Worm (Caenorhabditis elegans): ENCODE data around the gene pals-33.

pals-33 gene

DNA sequence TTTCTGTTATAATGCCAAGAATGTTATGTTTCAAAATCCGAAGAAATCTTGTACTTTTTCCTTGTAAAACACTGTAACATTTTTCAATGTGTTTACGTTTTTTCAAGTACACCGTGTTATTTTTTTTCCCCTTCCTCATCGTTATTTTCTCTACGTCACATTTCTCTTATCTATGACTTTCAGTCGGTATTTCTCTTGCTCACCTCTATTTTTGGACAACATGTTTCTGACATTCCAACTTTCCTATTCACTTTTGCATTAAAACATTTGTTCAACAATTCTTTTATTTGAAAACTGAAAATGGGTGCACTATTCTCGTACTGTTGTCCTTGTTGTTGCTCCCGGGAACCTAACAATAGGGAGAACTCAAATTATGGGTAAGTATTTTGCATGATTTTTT, at the start of gene pals-33:
Gene pals-33, plus strand, starts transcription at position 301 of the 400 bp plus-strand sequence.
- TF ChIP-seq cog-1 (tag; optimal IDR thresholded peaks at IDR 0.05) = no peak
- TF ChIP-seq T22C8.4 (GFP tag; IDR thresholded peaks at IDR 0.05) = no peak

DNA sequence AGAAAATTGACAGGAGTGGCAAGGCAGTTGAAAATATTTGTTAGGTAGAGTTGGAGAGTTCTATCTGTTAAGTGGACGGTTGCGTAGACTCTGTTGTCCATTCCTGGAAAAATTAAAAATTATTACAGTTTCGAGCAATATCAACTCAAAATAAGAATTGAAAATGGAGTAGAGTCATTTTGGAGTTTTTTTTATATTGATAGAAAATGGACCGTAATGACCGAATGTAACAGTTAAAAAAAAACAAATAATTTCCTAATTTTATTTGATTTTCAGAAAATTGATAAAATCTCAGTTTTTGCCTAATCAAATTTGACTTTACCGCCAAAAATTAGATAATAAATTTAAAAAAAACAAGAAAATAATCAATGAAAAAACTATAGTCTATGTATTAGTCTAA, 46.2 kb upstream of the pals-33 start, which contains the start of gene F59B1.4:
Gene F59B1.4, minus strand, starts transcription at position 101 of the 400 bp plus-strand sequence.
- TF ChIP-seq T22C8.4 (GFP tag; IDR thresholded peaks at IDR 0.05) (no peak), klf-2 (GFP tag; conservative IDR thresholded peaks at IDR 0.05) (no peak), tab-1 (GFP tag; IDR thresholded peaks at IDR 0.05) (no peak), ref-1 (GFP tag; conservative IDR thresholded peaks at IDR 0.05) (no peak), cog-1 (tag; optimal IDR thresholded peaks at IDR 0.05) (no peak), med-1 (GFP tag; optimal IDR thresholded peaks at IDR 0.05; ENCODE audit: insufficient read depth) (no peak), ztf-29 (GFP tag; IDR thresholded peaks at IDR 0.05) (no peak), flt-1 (GFP tag; IDR thresholded peaks at IDR 0.05) (no peak), ztf-23 (GFP tag; IDR thresholded peaks at IDR 0.05) (no peak)

DNA sequence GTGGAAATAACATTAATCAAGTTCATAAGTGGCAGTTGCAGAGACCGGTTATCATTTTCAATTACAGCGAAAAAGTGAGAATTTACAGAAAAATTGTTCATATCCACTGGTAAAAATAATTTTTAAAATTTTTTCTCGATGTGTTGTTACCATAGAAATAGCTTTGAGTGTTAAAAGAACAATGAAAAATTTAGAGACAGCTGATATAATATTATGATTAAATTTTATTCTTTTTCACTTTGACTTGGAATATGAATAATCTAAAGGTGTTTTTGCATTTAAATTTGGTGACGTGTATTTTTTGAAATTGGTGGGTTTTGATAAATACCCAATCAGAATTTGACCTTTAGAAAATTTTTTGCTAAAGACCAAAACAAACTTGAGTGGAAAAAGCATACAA, 41.6 kb upstream of the pals-33 start, which contains the start of gene F59B1.6:
Gene F59B1.6, minus strand, starts transcription at position 101 of the 400 bp plus-strand sequence.
- TF ChIP-seq ztf-23 (GFP tag; IDR thresholded peaks at IDR 0.05) (no peak), tab-1 (GFP tag; IDR thresholded peaks at IDR 0.05) (no peak), flt-1 (GFP tag; IDR thresholded peaks at IDR 0.05) (no peak), klf-2 (GFP tag; conservative IDR thresholded peaks at IDR 0.05) (no peak), med-1 (GFP tag; optimal IDR thresholded peaks at IDR 0.05; ENCODE audit: insufficient read depth) (no peak), ref-1 (GFP tag; conservative IDR thresholded peaks at IDR 0.05) (no peak), cog-1 (tag; optimal IDR thresholded peaks at IDR 0.05) (no peak), ztf-29 (GFP tag; IDR thresholded peaks at IDR 0.05) (no peak), T22C8.4 (GFP tag; IDR thresholded peaks at IDR 0.05) (no peak)

DNA sequence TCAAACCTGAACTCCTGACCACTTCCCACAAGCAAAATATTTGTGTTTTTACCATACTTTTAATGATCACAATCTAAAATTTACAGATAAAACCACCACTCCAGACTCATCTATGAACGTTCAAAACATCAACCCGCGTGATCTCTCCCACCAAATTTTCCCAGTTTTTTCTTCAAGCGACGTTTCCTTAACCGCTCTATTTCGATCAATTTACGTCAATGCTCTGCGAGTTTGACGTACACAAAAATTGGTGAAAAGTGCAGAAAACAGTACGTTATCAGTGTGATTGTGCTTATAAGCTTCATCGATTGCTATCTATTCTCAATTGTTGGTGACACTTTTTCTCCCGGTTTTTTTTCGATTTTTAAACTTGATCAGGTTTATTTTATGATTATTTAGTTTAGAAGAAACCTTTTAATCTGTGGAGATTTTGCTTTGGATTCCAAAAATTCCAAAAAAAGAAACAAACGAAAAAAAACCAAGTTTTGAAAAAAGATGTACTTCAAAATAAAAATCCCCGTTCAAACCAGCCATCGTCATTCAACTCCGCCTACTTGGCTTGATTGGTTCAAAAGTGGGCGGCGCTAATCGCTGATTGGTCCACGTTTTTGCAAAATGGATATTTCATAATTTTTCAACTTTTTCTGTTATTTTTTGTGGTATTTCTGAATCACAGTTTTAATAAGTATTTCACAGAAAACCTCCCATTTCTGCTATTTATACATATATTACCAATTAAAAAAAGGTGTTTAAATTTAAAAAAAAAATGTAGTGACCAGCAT, 40.7 kb upstream of the pals-33 start:
- TF ChIP-seq tab-1 (GFP tag; IDR thresholded peaks at IDR 0.05) (no peak), klf-2 (GFP tag; conservative IDR thresholded peaks at IDR 0.05) (no peak), flt-1 (GFP tag; IDR thresholded peaks at IDR 0.05) (no peak), T22C8.4 (GFP tag; IDR thresholded peaks at IDR 0.05) (no peak), ztf-29 (GFP tag; IDR thresholded peaks at IDR 0.05) (no peak), ref-1 (GFP tag; conservative IDR thresholded peaks at IDR 0.05) (no peak), med-1 (GFP tag; optimal IDR thresholded peaks at IDR 0.05; ENCODE audit: insufficient read depth) (no peak), ztf-23 (GFP tag; IDR thresholded peaks at IDR 0.05) (no peak), cog-1 (tag; optimal IDR thresholded peaks at IDR 0.05) (no peak)

DNA sequence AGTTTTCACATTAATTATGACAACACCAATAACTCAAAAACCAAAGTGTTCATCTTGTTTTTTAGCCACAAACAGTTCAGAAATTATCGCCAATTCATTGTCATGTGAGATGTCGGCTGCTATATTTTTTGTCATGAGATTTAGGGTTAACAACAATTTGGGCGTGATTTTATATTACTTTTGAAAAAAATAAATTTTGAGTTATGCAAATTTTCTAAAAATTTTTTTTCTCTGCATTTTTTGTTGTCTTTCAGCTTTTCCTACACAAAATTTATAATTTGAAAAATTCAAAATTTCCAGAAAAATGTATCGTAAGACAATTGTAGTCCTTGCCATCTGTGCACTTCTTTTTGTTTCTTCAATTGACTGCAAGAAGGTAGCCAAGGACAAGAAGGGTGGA, 40.1 kb upstream of the pals-33 start, which contains the start of gene F59B1.2:
Gene F59B1.2, plus strand, starts transcription at position 301 of the 400 bp plus-strand sequence.
- TF ChIP-seq ref-1 (GFP tag; conservative IDR thresholded peaks at IDR 0.05) (no peak), ztf-29 (GFP tag; IDR thresholded peaks at IDR 0.05) (no peak), T22C8.4 (GFP tag; IDR thresholded peaks at IDR 0.05) (no peak), cog-1 (tag; optimal IDR thresholded peaks at IDR 0.05) (no peak), ztf-23 (GFP tag; IDR thresholded peaks at IDR 0.05) (no peak), flt-1 (GFP tag; IDR thresholded peaks at IDR 0.05) (no peak)

DNA sequence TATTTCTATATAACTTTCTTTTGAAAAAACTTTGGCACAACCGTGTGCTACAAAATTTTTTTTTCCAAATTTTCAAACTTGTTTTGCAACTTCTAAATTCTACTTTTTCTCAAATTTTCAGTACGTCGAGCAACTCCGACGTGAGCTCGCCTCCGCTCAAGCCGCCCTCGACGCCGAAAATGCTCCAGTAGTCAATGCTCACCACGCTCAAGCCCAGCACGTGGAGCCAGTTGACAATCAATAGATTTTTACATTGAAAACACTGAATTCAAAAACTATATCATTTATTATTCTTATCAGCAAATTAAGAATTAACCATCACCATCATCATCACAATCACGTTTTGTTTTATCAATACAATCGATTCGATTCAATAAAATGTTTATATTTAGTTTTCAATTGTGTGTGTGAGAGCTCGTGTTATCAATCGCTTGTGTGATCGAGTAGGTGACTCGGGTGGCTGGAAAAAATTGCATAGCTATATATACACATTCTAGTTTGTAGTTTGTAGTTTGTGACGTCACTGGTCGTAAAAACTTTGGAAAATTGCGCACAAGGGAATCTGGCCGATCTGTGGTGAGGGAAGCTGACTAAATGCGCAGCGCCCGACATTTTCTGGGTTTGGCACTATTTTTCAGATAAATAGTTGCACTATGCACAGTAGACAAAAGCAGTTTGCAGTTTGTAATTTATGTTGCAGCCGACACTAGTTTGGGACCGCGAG, 38.7 kb upstream of the pals-33 start:
- TF ChIP-seq ref-1 (GFP tag; conservative IDR thresholded peaks at IDR 0.05) = no peak
- TF ChIP-seq med-1 (GFP tag; optimal IDR thresholded peaks at IDR 0.05; ENCODE audit: insufficient read depth) = no peak
- TF ChIP-seq cog-1 (tag; optimal IDR thresholded peaks at IDR 0.05) = no peak
- TF ChIP-seq flt-1 (GFP tag; IDR thresholded peaks at IDR 0.05) = no peak
- no peak for TF ChIP-seq klf-2 (GFP tag; conservative IDR thresholded peaks at IDR 0.05)
- TF ChIP-seq ztf-29 (GFP tag; IDR thresholded peaks at IDR 0.05) = no peak
- TF ChIP-seq ztf-23 (GFP tag; IDR thresholded peaks at IDR 0.05) = no peak
- TF ChIP-seq T22C8.4 (GFP tag; IDR thresholded peaks at IDR 0.05) = no peak
- TF ChIP-seq tab-1 (GFP tag; IDR thresholded peaks at IDR 0.05) = no peak

DNA sequence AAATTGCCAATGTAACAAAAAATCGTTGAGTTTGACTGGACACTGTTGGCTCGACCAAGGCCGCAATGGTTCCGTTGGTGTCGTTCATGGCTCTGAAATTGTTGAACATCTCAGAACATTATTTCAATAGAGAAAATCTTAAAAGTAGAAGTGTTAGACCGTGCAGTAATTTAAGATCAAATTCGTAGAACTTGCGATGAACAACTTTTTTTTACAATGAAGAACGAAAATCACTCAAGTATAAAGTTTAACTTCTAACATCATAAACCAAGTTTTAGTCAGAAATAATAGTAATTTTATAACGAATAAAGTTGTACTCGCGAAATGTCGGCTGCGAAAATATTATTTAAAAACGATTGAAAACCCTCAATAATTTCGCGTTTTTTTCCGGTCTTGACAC, 36.1 kb upstream of the pals-33 start, which contains the start of gene srx-41:
Gene srx-41, minus strand, starts transcription at position 101 of the 400 bp plus-strand sequence.
- no peak for TF ChIP-seq ref-1 (GFP tag; conservative IDR thresholded peaks at IDR 0.05)

DNA sequence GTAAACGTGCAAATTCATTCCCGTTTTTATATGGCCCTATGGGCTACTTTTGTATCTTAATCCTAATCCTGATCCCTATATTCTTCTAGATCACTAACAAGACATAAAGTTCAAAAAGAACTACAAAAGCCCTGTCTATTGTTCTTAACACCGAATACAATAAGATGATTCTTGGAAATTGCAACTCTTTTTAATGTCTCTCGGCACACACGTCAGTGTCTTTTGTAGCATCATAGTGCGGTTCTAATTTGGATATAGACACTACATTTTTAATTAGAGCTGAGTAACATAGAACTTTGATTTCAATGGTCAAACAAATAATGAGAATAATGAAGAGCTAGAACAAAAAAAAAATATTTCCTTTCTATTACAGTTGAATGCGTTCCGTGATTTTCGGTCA, 33.3 kb upstream of the pals-33 start:
- no peak for TF ChIP-seq med-1 (GFP tag; optimal IDR thresholded peaks at IDR 0.05; ENCODE audit: insufficient read depth)
- TF ChIP-seq tab-1 (GFP tag; IDR thresholded peaks at IDR 0.05) = no peak
- TF ChIP-seq klf-2 (GFP tag; conservative IDR thresholded peaks at IDR 0.05) = no peak
- no peak for TF ChIP-seq flt-1 (GFP tag; IDR thresholded peaks at IDR 0.05)
- TF ChIP-seq ref-1 (GFP tag; conservative IDR thresholded peaks at IDR 0.05) = no peak

DNA sequence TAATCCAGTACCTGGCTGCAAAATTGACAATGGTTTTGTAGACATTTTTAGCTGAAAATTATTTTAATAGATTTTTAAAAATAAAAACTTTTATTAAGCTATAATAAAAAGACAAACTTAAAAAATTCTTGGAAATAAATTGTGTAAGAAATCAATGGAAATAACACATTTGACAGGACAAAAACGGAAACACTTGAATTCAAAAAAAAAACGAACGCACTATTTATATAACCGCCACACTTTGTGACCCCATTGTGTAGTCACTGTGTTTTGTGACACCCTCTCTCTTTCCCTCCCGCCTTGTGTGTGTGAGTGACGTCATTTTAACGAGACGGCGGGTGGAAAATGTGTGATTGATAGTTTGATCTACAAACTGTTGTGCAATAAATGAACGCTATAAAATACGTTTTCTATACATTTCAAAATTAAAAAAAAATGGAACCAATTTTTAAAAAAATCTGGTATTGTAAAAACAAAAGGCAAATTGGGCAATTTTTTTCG, 28.9 kb upstream of the pals-33 start, which contains the start of gene F59B1.8:
Gene F59B1.8, minus strand, starts transcription at position 51 of the 501 bp plus-strand sequence.
- TF ChIP-seq med-1 (GFP tag; optimal IDR thresholded peaks at IDR 0.05; ENCODE audit: insufficient read depth) (no peak), ztf-29 (GFP tag; IDR thresholded peaks at IDR 0.05) (no peak), ref-1 (GFP tag; conservative IDR thresholded peaks at IDR 0.05) (no peak)

DNA sequence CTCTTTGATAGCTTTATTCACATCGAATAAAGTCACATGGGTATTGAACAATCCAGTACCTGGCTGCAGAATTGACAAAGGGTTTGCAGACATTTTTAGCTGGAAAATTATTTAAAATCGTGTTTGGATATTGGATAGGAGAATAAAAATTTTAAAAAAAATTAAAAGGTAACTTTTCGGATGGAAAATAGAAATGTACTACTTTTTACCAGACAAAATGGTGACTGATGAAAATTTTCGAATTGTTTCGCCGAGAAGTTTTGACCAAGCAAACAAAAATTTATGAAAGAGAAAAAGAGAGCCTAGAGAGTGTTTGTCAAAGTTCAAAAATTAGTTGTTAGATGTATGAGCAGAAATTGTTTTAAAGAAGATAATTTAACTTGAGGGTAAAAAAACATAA, 25.3 kb upstream of the pals-33 start, which contains the start of gene F59B1.10:
Gene F59B1.10, minus strand, starts transcription at position 101 of the 400 bp plus-strand sequence.
- TF ChIP-seq klf-2 (GFP tag; conservative IDR thresholded peaks at IDR 0.05) (no peak), med-1 (GFP tag; optimal IDR thresholded peaks at IDR 0.05; ENCODE audit: insufficient read depth) (no peak), tab-1 (GFP tag; IDR thresholded peaks at IDR 0.05) (no peak), ztf-23 (GFP tag; IDR thresholded peaks at IDR 0.05) (no peak), flt-1 (GFP tag; IDR thresholded peaks at IDR 0.05) (no peak), cog-1 (tag; optimal IDR thresholded peaks at IDR 0.05) (no peak)

Data from whole organism, midembryonic.